Worm (Caenorhabditis elegans) whole organism, L1 larva: ENCODE measurements around the gene F21C10.1.

ENCODE experiments used
- C16A3.4 ChIP-seq: fragments of 150-350 bp; optimal IDR thresholded peaks from 2 replicates; lab custom pipeline; 2014; ENCODE audit warnings: missing biosample characterization, missing genetic modification characterization
- C34B4.2 ChIP-seq: sonication (generic microtip); optimal IDR thresholded peaks from 2 replicates; lab custom pipeline; 2017; ENCODE audit warnings: mild to moderate bottlenecking, missing genetic modification characterization, missing compliant biosample characterization
- aha-1 ChIP-seq: fragments of 150-350 bp; optimal IDR thresholded peaks from 2 replicates; lab custom pipeline; 2014; ENCODE audit warnings: missing biosample characterization, missing genetic modification characterization
- blmp-1 ChIP-seq: fragments of 150-350 bp; optimal IDR thresholded peaks from 2 replicates; lab custom pipeline; 2014; ENCODE audit warnings: missing biosample characterization, missing genetic modification characterization
- ces-1 ChIP-seq: fragments of 150-350 bp; optimal IDR thresholded peaks from 2 replicates; lab custom pipeline; 2014; ENCODE audit warnings: missing biosample characterization, missing genetic modification reagents, missing genetic modification characterization
- dpl-1 ChIP-seq, 3 experiments: fragments of 150-350 bp in 2 of 3; sonication (generic microtip) in 1 of 3; optimal IDR thresholded peaks; 2 replicates each; lab custom pipeline; 2014 to 2017; ENCODE audit warnings: missing biosample characterization in 3 of 3, missing genetic modification characterization in 3 of 3, missing genetic modification reagents in 3 of 3
- dsc-1 ChIP-seq: sonication (generic microtip); optimal IDR thresholded peaks from 2 replicates; lab custom pipeline; 2016; ENCODE audit warnings: mild to moderate bottlenecking, missing genetic modification characterization, missing compliant biosample characterization
- efl-3 ChIP-seq: fragments of 200-800 bp; sonication (Bioruptor generic); optimal IDR thresholded peaks from 2 replicates; lab custom pipeline; 2018; ENCODE audit warnings: mild to moderate bottlenecking, missing genetic modification characterization, missing compliant biosample characterization
- egl-13 ChIP-seq: sonication (generic microtip); optimal IDR thresholded peaks from 2 replicates; lab custom pipeline; 2016; ENCODE audit warnings: missing genotype, missing genetic modification reagents, missing genetic modification characterization, missing compliant biosample characterization
- elt-2 ChIP-seq: sonication (generic microtip); optimal IDR thresholded peaks from 2 replicates; lab custom pipeline; 2016; ENCODE audit warnings: missing genetic modification characterization, mild to moderate bottlenecking, inconsistent platforms, missing compliant biosample characterization, missing genetic modification reagents
- ets-5 ChIP-seq: fragments of 200-800 bp; sonication (Bioruptor generic); IDR thresholded peaks from 2 replicates; pipeline ENCODE4 v1.3.6; 2022; ENCODE audit warnings: missing genetic modification characterization, missing compliant biosample characterization
- fkh-4 ChIP-seq: sonication (generic microtip); optimal IDR thresholded peaks from 2 replicates; lab custom pipeline; 2016; ENCODE audit warnings: missing compliant biosample characterization, missing genetic modification characterization, borderline replicate concordance
- fos-1 ChIP-seq: fragments of 150-350 bp; optimal IDR thresholded peaks from 2 replicates; lab custom pipeline; 2014; ENCODE audit warnings: missing biosample characterization, missing genetic modification characterization
- hpl-2 ChIP-seq: fragments of 150-350 bp; optimal IDR thresholded peaks from 2 replicates; lab custom pipeline; 2014; ENCODE audit warnings: missing biosample characterization, missing genetic modification reagents, missing genetic modification characterization
- irx-1 ChIP-seq: sonication (generic microtip); optimal IDR thresholded peaks from 2 replicates; lab custom pipeline; 2016; ENCODE audit warnings: missing genetic modification characterization, missing compliant biosample characterization
- lin-13 ChIP-seq: fragments of 150-350 bp; optimal IDR thresholded peaks from 2 replicates; lab custom pipeline; 2014; ENCODE audit warnings: missing biosample characterization, missing genetic modification reagents, missing genetic modification characterization
- lin-14 ChIP-seq: fragments of 200-800 bp; sonication (Bioruptor generic); optimal IDR thresholded peaks from 2 replicates; lab custom pipeline; 2018; ENCODE audit warnings: mild to moderate bottlenecking, missing genetic modification characterization, moderate library complexity, missing compliant biosample characterization
- lin-15B ChIP-seq: fragments of 150-350 bp; sonication (generic microtip); optimal IDR thresholded peaks from 3 replicates; lab custom pipeline; 2014; ENCODE audit warnings: missing biosample characterization, missing genetic modification characterization
- lin-39 ChIP-seq: fragments of 150-350 bp; optimal IDR thresholded peaks from 2 replicates; lab custom pipeline; 2014; ENCODE audit warnings: missing biosample characterization, missing genetic modification reagents, missing genetic modification characterization
- lir-3 ChIP-seq: sonication (generic microtip); optimal IDR thresholded peaks from 2 replicates; lab custom pipeline; 2016; ENCODE audit warnings: mild to moderate bottlenecking, missing genetic modification characterization, moderate library complexity, missing compliant biosample characterization; ENCODE audit not compliant: poor library complexity
- lsy-2 ChIP-seq, 2 experiments: fragments of 150-350 bp; optimal IDR thresholded peaks; 2 replicates each; lab custom pipeline; 2014; ENCODE audit warnings: missing biosample characterization in 2 of 2, missing genetic modification characterization in 2 of 2
- mab-9 ChIP-seq: fragments of 200-800 bp; sonication (Bioruptor generic); IDR thresholded peaks from 2 replicates; pipeline ENCODE4 v1.3.6; 2022; ENCODE audit warnings: missing genetic modification reagents, missing genetic modification characterization, missing compliant biosample characterization
- mdl-1 ChIP-seq, 2 experiments: fragments of 150-350 bp; optimal IDR thresholded peaks; 2 replicates each; lab custom pipeline; 2014 to 2017; ENCODE audit warnings: missing biosample characterization in 2 of 2, missing genetic modification characterization in 2 of 2, inconsistent platforms in 1 of 2
- nhr-20 ChIP-seq: sonication (generic microtip); optimal IDR thresholded peaks from 2 replicates; lab custom pipeline; 2016; ENCODE audit warnings: mild to moderate bottlenecking, missing genetic modification characterization, missing compliant biosample characterization
- nhr-28 ChIP-seq: fragments of 150-350 bp; optimal IDR thresholded peaks from 2 replicates; lab custom pipeline; 2014; ENCODE audit warnings: missing biosample characterization, missing genetic modification characterization
- nhr-47 ChIP-seq: sonication (generic microtip); optimal IDR thresholded peaks from 2 replicates; lab custom pipeline; 2016; ENCODE audit warnings: mild to moderate bottlenecking, missing genetic modification characterization, moderate library complexity, missing compliant biosample characterization
- nhr-85 ChIP-seq: sonication (generic microtip); peaks from one replicate; lab custom pipeline; 2016; ENCODE audit warnings: missing genetic modification characterization, inconsistent platforms, missing compliant biosample characterization
- nhr-90 ChIP-seq: sonication (generic microtip); optimal IDR thresholded peaks from 2 replicates; lab custom pipeline; 2016; ENCODE audit warnings: mild to moderate bottlenecking, missing genetic modification characterization, missing compliant biosample characterization; ENCODE audit not compliant: poor library complexity
- snu-23 ChIP-seq: sonication (generic microtip); optimal IDR thresholded peaks from 2 replicates; lab custom pipeline; 2016; ENCODE audit warnings: missing genetic modification characterization, missing compliant biosample characterization
- sup-37 ChIP-seq: fragments of 200-800 bp; sonication (Bioruptor generic); optimal IDR thresholded peaks from 2 replicates; lab custom pipeline; 2018; ENCODE audit warnings: mild to moderate bottlenecking, missing genetic modification characterization, missing compliant biosample characterization
- swsn-7 ChIP-seq: sonication (generic microtip); optimal IDR thresholded peaks from 2 replicates; lab custom pipeline; 2016; ENCODE audit warnings: missing genetic modification characterization, missing compliant biosample characterization
- tlp-1 ChIP-seq: fragments of 150-350 bp; optimal IDR thresholded peaks from 2 replicates; lab custom pipeline; 2014; ENCODE audit warnings: missing biosample characterization, missing genetic modification characterization
- unc-86 ChIP-seq: sonication (generic microtip); optimal IDR thresholded peaks from 2 replicates; lab custom pipeline; 2016; ENCODE audit warnings: missing genetic modification characterization, missing compliant biosample characterization
- vab-15 ChIP-seq: sonication (generic microtip); optimal IDR thresholded peaks from 2 replicates; lab custom pipeline; 2017; ENCODE audit warnings: missing genotype, mild to moderate bottlenecking, missing genetic modification characterization, missing compliant biosample characterization
- ztf-4 ChIP-seq: fragments of 150-350 bp; optimal IDR thresholded peaks from 2 replicates; lab custom pipeline; 2014; ENCODE audit warnings: missing biosample characterization, missing genetic modification characterization

Gene F21C10.1

ce11 chrV:9175218-9175837, 43.2 kb downstream of the F21C10.1 start, which contains the start of gene spas-1 (continued):
- no peak for TF ChIP-seq C34B4.2 (tag; lab: Kevin White, UChicago)
- TF ChIP-seq egl-13 (tag; lab: Kevin White, UChicago): peak; percentile 79
- TF ChIP-seq sup-37: peak; percentile 21
- TF ChIP-seq tlp-1 (tag; lab: Kevin White, UChicago): no peak
- TF ChIP-seq snu-23 (GFP tag; lab: Kevin White, UChicago): peak; percentile 93
- no peak for TF ChIP-seq hpl-2 (GFP tag; lab: Kevin White, UChicago)
- peak; percentile 92 for TF ChIP-seq nhr-90
- no peak for TF ChIP-seq vab-15 (tag; lab: Kevin White, UChicago)
- TF ChIP-seq lin-39 (tag; lab: Kevin White, UChicago): peak; percentile 94
- peak; percentile 76 for TF ChIP-seq ztf-4 (tag; lab: Kevin White, UChicago)
- TF ChIP-seq mab-9 (GFP tag; lab: Robert Waterston, UW): no peak
- no peak for TF ChIP-seq nhr-28 (tag; lab: Kevin White, UChicago)
- TF ChIP-seq nhr-85: peak; percentile 95
- peak; percentile 78 for TF ChIP-seq lin-15B
- peak; percentile 75 for TF ChIP-seq fos-1
- TF ChIP-seq mdl-1 (tag; optimal IDR thresholded peaks at IDR 0.05; lab: Kevin White, UChicago): peak in 1 of 2 experiments; percentile 79
- no peak for TF ChIP-seq ces-1 (GFP tag; lab: Kevin White, UChicago)
- peak; percentile 66 for TF ChIP-seq lir-3 (tag; lab: Kevin White, UChicago)
- no peak for TF ChIP-seq fkh-4 (tag; lab: Kevin White, UChicago)
- no peak for TF ChIP-seq aha-1 (tag; lab: Kevin White, UChicago)
- peak; percentile 86 for TF ChIP-seq lin-13
- peak; percentile 85 for TF ChIP-seq dsc-1 (tag; lab: Kevin White, UChicago)
- TF ChIP-seq efl-3 (GFP tag; lab: Kevin White, UChicago): no peak
- peak; percentile 98 for TF ChIP-seq dpl-1 (GFP tag; optimal IDR thresholded peaks at IDR 0.05; lab: Kevin White, UChicago)
- peak; percentile 91 for TF ChIP-seq C16A3.4 (tag; lab: Kevin White, UChicago)
- peak; percentile 79 for TF ChIP-seq irx-1 (tag; lab: Kevin White, UChicago)
- peak; percentile 97 for TF ChIP-seq nhr-20 (tag; lab: Kevin White, UChicago)
- peak; percentile 92 to 93 for TF ChIP-seq lsy-2 (tag; optimal IDR thresholded peaks at IDR 0.05; lab: Kevin White, UChicago)
- TF ChIP-seq unc-86 (tag; lab: Kevin White, UChicago): peak; percentile 88
- peak; percentile 94 for TF ChIP-seq nhr-47 (tag; lab: Kevin White, UChicago)
- no peak for TF ChIP-seq ets-5
- TF ChIP-seq elt-2 (tag; lab: Kevin White, UChicago): peak; percentile 81
- TF ChIP-seq swsn-7 (tag; lab: Kevin White, UChicago): peak; percentile 92

- TF ChIP-seq lin-14 (GFP tag; lab: Kevin White, UChicago) (no peak), blmp-1 (tag; lab: Kevin White, UChicago) (peak; percentile 95)
These were observed 49.6 kb downstream of the F21C10.1 start, which contains the start of gene ptr-1 for ce11 chrV:9181669-9182250. Gene ptr-1, minus strand, starts transcription at chrV:9181719.
